Worm (Caenorhabditis elegans) whole organism, late embryonic: ENCODE measurements around the gene Y39A1A.20.

Experiments used
- C08G9.2 ChIP-seq: sonication (generic microtip); optimal IDR thresholded peaks from 2 replicates; lab custom pipeline; 2016; ENCODE audit warnings: mild to moderate bottlenecking, missing genetic modification characterization, moderate library complexity, missing compliant biosample characterization
- K02D7.2 ChIP-seq: sonication (generic microtip); optimal IDR thresholded peaks from 2 replicates; lab custom pipeline; 2017; ENCODE audit warnings: mild to moderate bottlenecking, missing genetic modification characterization, missing compliant biosample characterization
- K09A11.1 ChIP-seq: sonication (generic microtip); optimal IDR thresholded peaks from 2 replicates; lab custom pipeline; 2017; ENCODE audit warnings: antibody characterized with exemption, mild to moderate bottlenecking, missing genetic modification characterization, missing compliant biosample characterization; ENCODE audit not compliant: insufficient read depth
- T23F11.4 ChIP-seq: fragments of 200-800 bp; sonication (Bioruptor generic); optimal IDR thresholded peaks from 2 replicates; lab custom pipeline; 2018; ENCODE audit warnings: mild to moderate bottlenecking, missing genetic modification characterization, missing compliant biosample characterization
- ahr-1 ChIP-seq: sonication (generic microtip); optimal IDR thresholded peaks from 2 replicates; lab custom pipeline; 2016; ENCODE audit warnings: missing genetic modification characterization, missing compliant biosample characterization
- ama-1 ChIP-seq: fragments of 150-350 bp; optimal IDR thresholded peaks from 2 replicates; lab custom pipeline; 2014
- ceh-18 ChIP-seq: sonication (generic microtip); optimal IDR thresholded peaks from 2 replicates; lab custom pipeline; 2016; ENCODE audit warnings: missing genetic modification characterization, missing compliant biosample characterization
- ceh-19 ChIP-seq: fragments of 200-800 bp; sonication (Bioruptor generic); optimal IDR thresholded peaks from 2 replicates; lab custom pipeline; 2018; ENCODE audit warnings: mild to moderate bottlenecking, missing genetic modification characterization, missing compliant biosample characterization
- ceh-2 ChIP-seq: sonication (generic microtip); optimal IDR thresholded peaks from 2 replicates; lab custom pipeline; 2016; ENCODE audit warnings: missing genotype, missing genetic modification characterization, missing compliant biosample characterization
- ceh-24 ChIP-seq: sonication (generic microtip); optimal IDR thresholded peaks from 2 replicates; lab custom pipeline; 2016; ENCODE audit warnings: mild to moderate bottlenecking, missing genetic modification characterization, missing compliant biosample characterization
- ceh-30 ChIP-seq: fragments of 150-350 bp; optimal IDR thresholded peaks from 2 replicates; lab custom pipeline; 2014; ENCODE audit warnings: missing biosample characterization, missing genetic modification characterization
- ceh-31 ChIP-seq: sonication (generic microtip); optimal IDR thresholded peaks from 2 replicates; lab custom pipeline; 2016; ENCODE audit warnings: missing genetic modification characterization, missing compliant biosample characterization
- ceh-34 ChIP-seq: sonication (generic microtip); optimal IDR thresholded peaks from 2 replicates; lab custom pipeline; 2016; ENCODE audit warnings: mild to moderate bottlenecking, missing genetic modification characterization, missing compliant biosample characterization
- ceh-48 ChIP-seq: sonication (generic microtip); optimal IDR thresholded peaks from 2 replicates; lab custom pipeline; 2016; ENCODE audit warnings: missing genetic modification characterization, inconsistent platforms, missing compliant biosample characterization
- ceh-9 ChIP-seq: sonication (generic microtip); optimal IDR thresholded peaks from 2 replicates; lab custom pipeline; 2016; ENCODE audit warnings: mild to moderate bottlenecking, missing genetic modification characterization, inconsistent platforms, missing compliant biosample characterization
- elt-4 ChIP-seq: sonication (generic microtip); optimal IDR thresholded peaks from 2 replicates; lab custom pipeline; 2016; ENCODE audit warnings: missing genetic modification characterization, missing compliant biosample characterization
- ets-4 ChIP-seq: sonication (generic microtip); optimal IDR thresholded peaks from 2 replicates; lab custom pipeline; 2016; ENCODE audit warnings: missing genetic modification characterization, missing compliant biosample characterization
- eyg-1 ChIP-seq: sonication (generic microtip); optimal IDR thresholded peaks from 2 replicates; lab custom pipeline; 2016; ENCODE audit warnings: missing genotype, missing genetic modification characterization, missing compliant biosample characterization
- fax-1 ChIP-seq: sonication (generic microtip); optimal IDR thresholded peaks from 2 replicates; lab custom pipeline; 2016; ENCODE audit warnings: missing genotype, missing genetic modification characterization, missing compliant biosample characterization
- fkh-10 ChIP-seq: fragments of 150-350 bp; optimal IDR thresholded peaks from 2 replicates; lab custom pipeline; 2014; ENCODE audit warnings: missing biosample characterization, missing genetic modification reagents, missing genetic modification characterization
- gmeb-2 ChIP-seq: sonication (generic microtip); optimal IDR thresholded peaks from 2 replicates; lab custom pipeline; 2016; ENCODE audit warnings: missing genetic modification characterization, inconsistent platforms, missing compliant biosample characterization
- hlh-8 ChIP-seq: sonication (generic microtip); optimal IDR thresholded peaks from 2 replicates; lab custom pipeline; 2016; ENCODE audit warnings: missing genotype, missing genetic modification characterization, missing compliant biosample characterization
- lim-6 ChIP-seq: sonication (generic microtip); optimal IDR thresholded peaks from 2 replicates; lab custom pipeline; 2016; ENCODE audit warnings: missing genetic modification characterization, missing compliant biosample characterization
- madf-2 ChIP-seq: sonication (generic microtip); optimal IDR thresholded peaks from 2 replicates; lab custom pipeline; 2017; ENCODE audit warnings: missing genetic modification characterization, missing compliant biosample characterization
- nfya-1 ChIP-seq: sonication (generic microtip); optimal IDR thresholded peaks from 2 replicates; lab custom pipeline; 2017; ENCODE audit warnings: missing genetic modification characterization, mild to moderate bottlenecking, missing compliant biosample characterization, antibody characterized with exemption, moderate library complexity
- nhr-11 ChIP-seq: fragments of 150-350 bp; optimal IDR thresholded peaks from 2 replicates; lab custom pipeline; 2014; ENCODE audit warnings: missing biosample characterization, missing genetic modification characterization
- nhr-232 ChIP-seq: sonication (generic microtip); optimal IDR thresholded peaks from 2 replicates; lab custom pipeline; 2016; ENCODE audit warnings: missing genetic modification characterization, missing compliant biosample characterization
- npax-4 ChIP-seq: sonication (generic microtip); optimal IDR thresholded peaks from 2 replicates; lab custom pipeline; 2016; ENCODE audit warnings: missing genetic modification characterization, missing compliant biosample characterization
- pat-9 ChIP-seq: fragments of 200-800 bp; sonication (Bioruptor generic); optimal IDR thresholded peaks from 2 replicates; lab custom pipeline; 2018; ENCODE audit warnings: mild to moderate bottlenecking, missing genetic modification characterization, moderate library complexity, missing compliant biosample characterization
- pha-2 ChIP-seq: sonication (generic microtip); optimal IDR thresholded peaks from 2 replicates; lab custom pipeline; 2017; ENCODE audit warnings: mild to moderate bottlenecking, missing genetic modification characterization, missing compliant biosample characterization
- pha-4 ChIP-seq: fragments of 150-350 bp; optimal IDR thresholded peaks from 2 replicates; lab custom pipeline; 2018; ENCODE audit warnings: missing biosample characterization, missing genetic modification reagents, missing genetic modification characterization
- pros-1 ChIP-seq: fragments of 150-350 bp; optimal IDR thresholded peaks from 2 replicates; lab custom pipeline; 2014; ENCODE audit warnings: missing biosample characterization, missing genetic modification reagents, missing genetic modification characterization
- ref-2 ChIP-seq: sonication (generic microtip); optimal IDR thresholded peaks from 2 replicates; lab custom pipeline; 2016; ENCODE audit warnings: missing genetic modification characterization, missing compliant biosample characterization
- rnt-1 ChIP-seq: sonication (generic microtip); optimal IDR thresholded peaks from 2 replicates; lab custom pipeline; 2016; ENCODE audit warnings: missing genetic modification characterization, missing compliant biosample characterization
- sdc-2 ChIP-seq: sonication (generic microtip); optimal IDR thresholded peaks from 2 replicates; lab custom pipeline; 2016; ENCODE audit warnings: missing genotype, missing genetic modification characterization, missing compliant biosample characterization
- sox-2 ChIP-seq: fragments of 200-800 bp; sonication (Bioruptor generic); IDR thresholded peaks from 2 replicates; pipeline ENCODE4 v1.3.6; 2022; ENCODE audit warnings: missing genetic modification reagents, missing genetic modification characterization, missing compliant biosample characterization
- syd-9 ChIP-seq: sonication (generic microtip); optimal IDR thresholded peaks from 2 replicates; lab custom pipeline; 2016; ENCODE audit warnings: mild to moderate bottlenecking, missing genetic modification characterization, moderate library complexity, missing compliant biosample characterization
- tbx-7 ChIP-seq: sonication (generic microtip); optimal IDR thresholded peaks from 2 replicates; lab custom pipeline; 2016; ENCODE audit warnings: missing genotype, missing genetic modification characterization, missing compliant biosample characterization
- ttx-3 ChIP-seq: sonication (generic microtip); optimal IDR thresholded peaks from 2 replicates; lab custom pipeline; 2016; ENCODE audit warnings: missing genetic modification reagents, missing genetic modification characterization, missing compliant biosample characterization
- unc-3 ChIP-seq, 2 experiments: fragments of 200-800 bp in 1 of 2; sonication (Bioruptor generic) in 1 of 2; sonication (generic microtip) in 1 of 2; conservative IDR thresholded peaks in 1 of 2; optimal IDR thresholded peaks in 1 of 2; 2 replicates each; pipeline versions ENCODE4 v1.3.6 to Lab custom; 2016 to 2022; ENCODE audit warnings: missing compliant biosample characterization in 2 of 2, missing genetic modification characterization in 2 of 2, missing genetic modification reagents in 1 of 2
- unc-55 ChIP-seq: sonication (generic microtip); optimal IDR thresholded peaks from 2 replicates; lab custom pipeline; 2017; ENCODE audit warnings: missing biosample characterization, missing genetic modification reagents, missing genetic modification characterization
- zip-5 ChIP-seq: sonication (generic microtip); optimal IDR thresholded peaks from 2 replicates; lab custom pipeline; 2016; ENCODE audit warnings: missing genetic modification characterization, missing compliant biosample characterization
- ztf-16 ChIP-seq: sonication (generic microtip); optimal IDR thresholded peaks from 2 replicates; lab custom pipeline; 2017; ENCODE audit warnings: missing genetic modification characterization, missing compliant biosample characterization

Y39A1A.20 gene

DNA sequence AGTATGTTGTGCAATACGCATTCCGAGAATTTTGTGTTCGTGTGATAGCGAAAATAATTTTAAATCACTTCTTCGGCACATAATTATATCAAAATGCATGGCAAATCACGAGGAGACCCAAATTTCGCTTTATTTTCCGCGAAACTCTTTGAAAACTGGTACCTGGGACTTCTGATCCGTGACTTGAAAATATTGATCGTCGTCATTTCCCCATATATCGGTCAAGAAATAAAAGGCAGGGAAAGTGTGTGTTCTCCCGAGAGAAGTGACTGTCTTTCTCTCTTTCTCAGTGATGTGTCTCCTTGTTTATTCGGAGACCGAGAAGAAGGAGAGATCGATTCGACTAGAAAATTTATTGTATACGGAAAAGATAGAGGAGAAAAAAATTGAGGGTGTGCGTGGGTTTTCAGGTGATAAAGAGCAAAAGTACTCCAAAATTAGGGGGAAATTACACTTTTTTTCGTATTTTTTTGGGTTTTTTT lies 10.9 kb upstream of the Y39A1A.20 start, which contains the start of gene W09D10.5:
Gene W09D10.5 (minus strand): TSS at position 345 of the 482 bp plus-strand sequence.
- TF ChIP-seq ceh-2 (tag; lab: Kevin White, UChicago): no peak

DNA sequence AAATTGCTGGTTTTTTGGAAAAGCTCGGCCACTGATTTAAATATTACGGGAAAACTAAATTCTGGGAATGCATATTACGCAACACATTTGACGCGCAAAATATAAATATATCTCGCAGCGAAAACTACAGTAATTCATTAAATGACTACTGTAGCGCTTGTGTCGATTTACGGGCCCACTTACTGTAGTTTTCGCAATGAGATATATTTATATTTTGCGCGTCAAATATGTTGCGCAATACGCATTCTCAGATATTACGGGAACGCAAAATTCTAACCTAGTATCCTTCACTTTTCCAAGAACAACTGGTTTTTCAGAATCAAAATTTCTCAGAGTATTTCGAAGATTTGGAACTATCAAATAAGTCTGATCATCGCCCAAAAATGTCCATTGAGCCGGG lies 9.3 kb upstream of the Y39A1A.20 start:
- TF ChIP-seq eyg-1 (no peak), zip-5 (tag; lab: Kevin White, UChicago) (no peak), syd-9 (no peak), ref-2 (tag; lab: Kevin White, UChicago) (no peak), rnt-1 (tag; lab: Kevin White, UChicago) (no peak), pha-2 (tag; lab: Kevin White, UChicago) (no peak), K09A11.1 (tag; lab: Kevin White, UChicago) (no peak), pros-1 (tag; lab: Kevin White, UChicago) (no peak), gmeb-2 (no peak), T23F11.4 (GFP tag; lab: Kevin White, UChicago) (no peak), tbx-7 (tag; lab: Kevin White, UChicago) (no peak), ceh-24 (tag; lab: Kevin White, UChicago) (no peak), nhr-232 (no peak), ama-1 (no peak)

DNA sequence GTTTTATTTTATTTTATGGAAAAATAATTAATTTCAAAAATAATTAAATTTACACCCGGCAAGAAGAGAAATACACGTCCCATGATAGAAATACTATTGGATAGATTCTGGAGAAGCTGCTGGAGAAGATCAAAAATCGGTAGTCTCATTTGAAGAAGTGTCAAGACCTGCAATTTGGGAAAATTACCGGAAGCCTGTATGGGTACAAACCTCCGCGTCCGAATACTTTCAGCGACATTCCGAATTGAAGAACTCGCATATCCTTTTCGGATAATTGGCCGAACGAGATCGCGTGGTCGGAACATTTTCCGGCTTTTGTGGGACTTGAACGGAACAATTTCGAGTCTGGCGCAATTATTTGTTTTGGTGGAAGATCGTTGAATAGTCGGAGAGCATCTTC lies 8.1 kb upstream of the Y39A1A.20 start:
- TF ChIP-seq fax-1 (tag; lab: Kevin White, UChicago) (no peak), ceh-31 (no peak), nhr-11 (tag; lab: Kevin White, UChicago) (no peak), ceh-9 (tag; lab: Kevin White, UChicago) (no peak), madf-2 (tag; lab: Kevin White, UChicago) (no peak), eyg-1 (no peak), ceh-30 (tag; lab: Kevin White, UChicago) (no peak), ceh-48 (tag; lab: Kevin White, UChicago) (no peak), ztf-16 (no peak), K02D7.2 (tag; lab: Kevin White, UChicago) (no peak), ceh-34 (tag; lab: Kevin White, UChicago) (no peak), nfya-1 (tag; lab: Kevin White, UChicago) (no peak), ttx-3 (tag; lab: Kevin White, UChicago) (no peak), ceh-18 (tag; lab: Kevin White, UChicago) (no peak), ref-2 (tag; lab: Kevin White, UChicago) (no peak), pha-4 (no peak)

DNA sequence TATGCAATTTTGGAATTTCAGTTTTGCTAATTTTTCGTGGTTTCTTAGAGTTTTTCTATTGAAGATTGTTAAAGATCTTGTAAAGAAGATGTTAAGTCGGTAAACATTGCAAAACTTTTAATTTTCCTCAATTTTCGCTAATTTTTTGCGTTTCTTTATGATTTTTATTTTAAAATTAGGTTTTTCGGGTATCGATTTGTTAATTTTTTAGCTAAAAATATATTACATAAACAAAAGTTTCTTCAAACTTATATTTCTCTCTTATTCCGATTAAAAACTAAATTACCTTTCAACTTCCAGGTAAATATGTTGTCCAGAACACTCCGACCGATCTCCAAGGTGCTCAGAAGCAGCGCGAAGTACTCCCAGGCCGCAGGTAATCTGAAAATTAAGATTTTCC lies 7.1 kb upstream of the Y39A1A.20 start, which contains the start of gene mrpl-12:
Gene mrpl-12 (plus strand): TSS at position 301 of the 400 bp plus-strand sequence.
- TF ChIP-seq ref-2 (tag; lab: Kevin White, UChicago): no peak
- no peak for TF ChIP-seq nhr-11 (tag; lab: Kevin White, UChicago)
- no peak for TF ChIP-seq zip-5 (tag; lab: Kevin White, UChicago)
- TF ChIP-seq fkh-10 (GFP tag; lab: Kevin White, UChicago): no peak
- TF ChIP-seq unc-3 (GFP tag; conservative IDR thresholded peaks at IDR 0.05; lab: Robert Waterston, UW): no peak
- TF ChIP-seq unc-3 (tag; optimal IDR thresholded peaks at IDR 0.05; lab: Kevin White, UChicago): no peak
- TF ChIP-seq unc-55: no peak
- TF ChIP-seq ets-4 (tag; lab: Kevin White, UChicago): no peak
- TF ChIP-seq madf-2 (tag; lab: Kevin White, UChicago): no peak
- TF ChIP-seq ceh-34 (tag; lab: Kevin White, UChicago): no peak

DNA sequence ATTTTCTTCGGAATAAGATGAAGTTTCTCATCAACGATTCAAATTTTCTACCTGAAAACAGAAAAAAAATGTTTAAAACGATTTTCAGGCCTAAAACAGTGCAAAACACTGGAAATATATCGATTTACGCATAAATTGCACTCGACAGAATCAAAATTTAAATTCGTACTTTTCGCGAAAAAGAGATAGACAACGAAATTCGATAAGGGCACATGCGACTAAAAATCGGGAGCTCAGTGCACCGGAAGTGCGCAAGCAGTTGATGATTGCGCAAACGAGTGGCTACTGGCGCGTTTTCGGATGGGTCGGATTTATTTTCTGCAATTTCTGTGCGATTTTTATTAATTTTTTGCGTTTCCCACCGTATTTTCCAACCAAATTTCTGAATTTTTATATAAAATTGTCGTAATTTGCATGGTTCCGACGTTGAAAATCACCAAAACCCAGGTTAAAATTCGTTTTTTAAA lies 6.6 kb upstream of the Y39A1A.20 start, which contains the start of the genes Y39A1A.21 and Y39A1A.22:
Gene Y39A1A.21 (minus strand): TSS at position 51 of the 467 bp plus-strand sequence.
Gene Y39A1A.22 (minus strand): TSS at position 57 of the 467 bp plus-strand sequence.
- TF ChIP-seq gmeb-2: peak; percentile 40
- TF ChIP-seq lim-6 (tag; lab: Kevin White, UChicago): no peak
- no peak for TF ChIP-seq sox-2
- TF ChIP-seq ama-1: no peak
- TF ChIP-seq ceh-19 (GFP tag; lab: Kevin White, UChicago): no peak
- peak; percentile 80 for TF ChIP-seq nfya-1 (tag; lab: Kevin White, UChicago)
- no peak for TF ChIP-seq npax-4 (tag; lab: Kevin White, UChicago)
- TF ChIP-seq ztf-16: peak; percentile 41
- TF ChIP-seq elt-4: no peak
- TF ChIP-seq ahr-1 (tag; lab: Kevin White, UChicago): no peak
- TF ChIP-seq ceh-30 (tag; lab: Kevin White, UChicago): no peak
- TF ChIP-seq hlh-8: no peak
- TF ChIP-seq C08G9.2 (tag; lab: Kevin White, UChicago): peak; percentile 45
- peak; percentile 59 for TF ChIP-seq ceh-31
- TF ChIP-seq ceh-34 (tag; lab: Kevin White, UChicago): peak; percentile 48
- TF ChIP-seq sdc-2: no peak
- TF ChIP-seq pat-9 (tag; lab: Kevin White, UChicago): no peak
- TF ChIP-seq unc-3 (GFP tag; conservative IDR thresholded peaks at IDR 0.05; lab: Robert Waterston, UW): no peak
- TF ChIP-seq unc-3 (tag; optimal IDR thresholded peaks at IDR 0.05; lab: Kevin White, UChicago): no peak
- TF ChIP-seq pha-2 (tag; lab: Kevin White, UChicago): no peak
- no peak for TF ChIP-seq ceh-2 (tag; lab: Kevin White, UChicago)
